Fruit fly (Drosophila melanogaster): ENCODE measurements around the gene CG9147.

The CG9147 gene

dm6 chr2L:6082936-6083627 is 17.3 kb downstream of the CG9147 start (continued):
- no peak for TF ChIP-seq Xrp1 (GFP tag; IDR thresholded peaks at IDR 0.05)
- TF ChIP-seq CG13424 (tag; optimal IDR thresholded peaks at IDR 0.05) = peak; percentile 7
- peak; percentile 9 for TF ChIP-seq CG12219 (GFP tag; optimal IDR thresholded peaks at IDR 0.05)
- TF ChIP-seq ara (GFP tag; IDR thresholded peaks at IDR 0.05) = no peak
- no peak for TF ChIP-seq CG15479 (GFP tag; optimal IDR thresholded peaks at IDR 0.05)
- no peak; the same call in 1 of the 2 replicates for TF ChIP-seq CG32532 (GFP tag; IDR thresholded peaks at IDR 0.05)
- TF ChIP-seq pita (GFP tag; optimal IDR thresholded peaks at IDR 0.05) = no peak
- TF ChIP-seq tup (GFP tag; optimal IDR thresholded peaks at IDR 0.05) = no peak
- peak; percentile 83 for TF ChIP-seq sens (GFP tag)
- no peak for TF ChIP-seq D19B (GFP tag; optimal IDR thresholded peaks at IDR 0.05)
- TF ChIP-seq B-H2 (GFP tag; optimal IDR thresholded peaks at IDR 0.05) = peak; percentile 3
- no peak for TF ChIP-seq sim (GFP tag; IDR thresholded peaks at IDR 0.05)
- TF ChIP-seq CG43689 (GFP tag; IDR thresholded peaks at IDR 0.05) = no peak
- TF ChIP-seq CG17912 (GFP tag; optimal IDR thresholded peaks at IDR 0.05) = peak; percentile 25
- TF ChIP-seq jing (GFP tag; optimal IDR thresholded peaks at IDR 0.05) = no peak
- no peak for TF ChIP-seq toy (GFP tag; IDR thresholded peaks at IDR 0.05)
- no peak for TF ChIP-seq CG9437 (GFP tag; optimal IDR thresholded peaks at IDR 0.05)
- no peak for TF ChIP-seq CG15269 (tag; optimal IDR thresholded peaks at IDR 0.05)
- no peak for TF ChIP-seq unc-4 (GFP tag; IDR thresholded peaks at IDR 0.05; ENCODE audit: partially characterized antibody)
- no peak for TF ChIP-seq HLH54F (GFP tag; optimal IDR thresholded peaks at IDR 0.05)
- TF ChIP-seq CG15073 (GFP tag; optimal IDR thresholded peaks at IDR 0.05) = no peak
- no peak for TF ChIP-seq B-H1 (GFP tag; IDR thresholded peaks at IDR 0.05)
- peak; percentile 88 for TF ChIP-seq exex (tag; optimal IDR thresholded peaks at IDR 0.05)
- TF ChIP-seq Spps (tag; optimal IDR thresholded peaks at IDR 0.05) = no peak
- TF ChIP-seq pzg (GFP tag; optimal IDR thresholded peaks at IDR 0.05) = no peak
- no peak for TF ChIP-seq gfzf (GFP tag; optimal IDR thresholded peaks at IDR 0.05)
- TF ChIP-seq Hr51 (GFP tag; optimal IDR thresholded peaks at IDR 0.05) = no peak
- TF ChIP-seq HLH3B (GFP tag; IDR thresholded peaks at IDR 0.05) = no peak
- no peak for TF ChIP-seq CG4854 (GFP tag; optimal IDR thresholded peaks at IDR 0.05)
- TF ChIP-seq MTF-1 (GFP tag; optimal IDR thresholded peaks at IDR 0.05; ENCODE audit: borderline replicate concordance) = no peak
- no peak for TF ChIP-seq Mad (GFP tag; optimal IDR thresholded peaks at IDR 0.05)
- TF ChIP-seq fd96Cb (tag; optimal IDR thresholded peaks at IDR 0.05) = no peak
- TF ChIP-seq Hr39 (optimal IDR thresholded peaks at IDR 0.05) = no peak
- no peak for TF ChIP-seq CG15011 (GFP tag; optimal IDR thresholded peaks at IDR 0.05)
- no peak for TF ChIP-seq lilli (GFP tag; optimal IDR thresholded peaks at IDR 0.05)
- no peak for TF ChIP-seq E2f2 (GFP tag; IDR thresholded peaks at IDR 0.05)
- TF ChIP-seq CG16863 (GFP tag; optimal IDR thresholded peaks at IDR 0.05) = no peak
- TF ChIP-seq ERR (GFP tag; optimal IDR thresholded peaks at IDR 0.05) = no peak
- TF ChIP-seq wor (GFP tag; IDR thresholded peaks at IDR 0.05) = no peak
- TF ChIP-seq Pdp1 (GFP tag; optimal IDR thresholded peaks at IDR 0.05) = peak in 1 of 2 experiments; percentile 70
- no peak for TF ChIP-seq gcm2 (GFP tag; optimal IDR thresholded peaks at IDR 0.05)
- TF ChIP-seq eyg (GFP tag; optimal IDR thresholded peaks at IDR 0.05) = no peak
- no peak for TF ChIP-seq CG10462 (GFP tag; optimal IDR thresholded peaks at IDR 0.05)
- peak; percentile 14; the same call in 1 of the 2 replicates for TF ChIP-seq NFAT (GFP tag; IDR thresholded peaks at IDR 0.05)
- no peak for TF ChIP-seq CG12236 (GFP tag; optimal IDR thresholded peaks at IDR 0.05)
- TF ChIP-seq CG17328 (GFP tag; IDR thresholded peaks at IDR 0.05) = no peak
- TF ChIP-seq ewg (GFP tag; optimal IDR thresholded peaks at IDR 0.05) = no peak
- TF ChIP-seq cwo (GFP tag; optimal IDR thresholded peaks at IDR 0.05) = peak; percentile 89
- TF ChIP-seq bsh (GFP tag; optimal IDR thresholded peaks at IDR 0.05) = no peak
- peak; percentile 75 for TF ChIP-seq CrebB (tag; optimal IDR thresholded peaks at IDR 0.05)

Measured in whole organism, embryonic.